Worm (Caenorhabditis elegans): Measurements from ENCODE around the gene dmsr-15.
A peak's percentile ranks its signal among the peaks of the same experiment; 100 is the strongest.

The dmsr-15 gene

ce11 chrV:6784853-6785492, 43.7 kb downstream of the dmsr-15 start, which contains the start of the genes spn-4 and spe-39 (continued):
- TF ChIP-seq snpc-3.4 (tag; optimal IDR thresholded peaks at IDR 0.05) (peak; percentile 89), atf-7 (tag; optimal IDR thresholded peaks at IDR 0.05) (no peak), ets-4 (GFP tag; optimal IDR thresholded peaks at IDR 0.05) (no peak), madf-3 (GFP tag; IDR thresholded peaks at IDR 0.05) (peak; percentile 28; the same call in 1 of the 2 replicates), mel-28 (tag; optimal IDR thresholded peaks at IDR 0.05; ENCODE audit: borderline replicate concordance) (no peak), nfya-2 (GFP tag; IDR thresholded peaks at IDR 0.05) (no peak), F39B2.1 (GFP tag; IDR thresholded peaks at IDR 0.05) (no peak), unc-130 (GFP tag; optimal IDR thresholded peaks at IDR 0.05) (peak; percentile 70), ceh-79 (tag; optimal IDR thresholded peaks at IDR 0.05) (no peak), ama-1 (optimal IDR thresholded peaks at IDR 0.05) (no peak), ama-1 (GFP tag; optimal IDR thresholded peaks at IDR 0.05) (no peak), him-1 (tag; optimal IDR thresholded peaks at IDR 0.05) (no peak), Y79H2A.3 (GFP tag; conservative IDR thresholded peaks at IDR 0.05) (peak; percentile 61), nfyb-1 (GFP tag; IDR thresholded peaks at IDR 0.05) (0 out of 2 replicates have a peak, but pooled peaks have one; percentile 41), mes-4 (tag; optimal IDR thresholded peaks at IDR 0.05) (no peak), ztf-25 (GFP tag; IDR thresholded peaks at IDR 0.05) (no peak), lin-26 (GFP tag; IDR thresholded peaks at IDR 0.05) (no peak), fkh-3 (tag; optimal IDR thresholded peaks at IDR 0.05) (no peak), chd-7 (tag; optimal IDR thresholded peaks at IDR 0.05) (no peak), T07F8.4 (tag; optimal IDR thresholded peaks at IDR 0.05) (no peak), pbrm-1 (GFP tag; IDR thresholded peaks at IDR 0.05) (peak; percentile 49; the same call in 1 of the 2 replicates), tbp1 (GFP tag; optimal IDR thresholded peaks at IDR 0.05) (peak; percentile 41), attf-3 (GFP tag; conservative IDR thresholded peaks at IDR 0.05) (no peak), B0019.2 (GFP tag; conservative IDR thresholded peaks at IDR 0.05) (peak; percentile 72), Y53F4B.3 (GFP tag; IDR thresholded peaks at IDR 0.05) (no peak), attf-5 (GFP tag; optimal IDR thresholded peaks at IDR 0.05) (no peak), lir-1 (GFP tag; conservative IDR thresholded peaks at IDR 0.05) (peak; percentile 43; the same call in 1 of the 2 replicates), B0261.1 (tag; optimal IDR thresholded peaks at IDR 0.05) (no peak), lag-1 (GFP tag; IDR thresholded peaks at IDR 0.05) (no peak), rpc-1 (optimal IDR thresholded peaks at IDR 0.05) (peak; percentile 48), rpc-1 (tag; optimal IDR thresholded peaks at IDR 0.05) (no peak), repo-1 (tag; optimal IDR thresholded peaks at IDR 0.05) (no peak), Y95B8A.8 (GFP tag; IDR thresholded peaks at IDR 0.05) (0 out of 2 replicates have a peak, but pooled peaks have one; percentile 14), lin-35 (GFP tag; optimal IDR thresholded peaks at IDR 0.05) (peak; percentile 40 to 83 (median 47)), zim-3 (tag; optimal IDR thresholded peaks at IDR 0.05) (no peak), Y53G8AR.9 (GFP tag; conservative IDR thresholded peaks at IDR 0.05) (0 out of 2 replicates have a peak, but pooled peaks have one; percentile 57), K12H6.12 (tag; optimal IDR thresholded peaks at IDR 0.05) (no peak), ztf-22 (GFP tag; optimal IDR thresholded peaks at IDR 0.05) (no peak), F57C9.4 (tag; optimal IDR thresholded peaks at IDR 0.05) (no peak), aptf-3 (GFP tag; IDR thresholded peaks at IDR 0.05) (no peak), attf-6 (GFP tag; IDR thresholded peaks at IDR 0.05) (no peak), Y67H2A.10 (GFP tag; conservative IDR thresholded peaks at IDR 0.05) (no peak), bed-1 (GFP tag; IDR thresholded peaks at IDR 0.05) (no peak), mxl-1 (tag; optimal IDR thresholded peaks at IDR 0.05) (no peak), akir-1 (GFP tag; optimal IDR thresholded peaks at IDR 0.05) (no peak), hlh-26 (GFP tag; conservative IDR thresholded peaks at IDR 0.05) (no peak), madf-6 (GFP tag; IDR thresholded peaks at IDR 0.05) (peak; percentile 97), cebp-2 (GFP tag; IDR thresholded peaks at IDR 0.05) (no peak), ztf-6 (GFP tag; IDR thresholded peaks at IDR 0.05) (no peak)
